Worm (Caenorhabditis elegans) whole organism, young adult: ENCODE measurements around the gene grl-2.

Experiments used
- B0035.1 ChIP-seq: sonication (generic microtip); optimal IDR thresholded peaks from 2 replicates; lab custom pipeline; 2016; ENCODE audit warnings: missing genetic modification characterization, mild to moderate bottlenecking, missing compliant biosample characterization, missing genotype, missing genetic modification reagents
- F39B2.1 ChIP-seq: fragments of 200-800 bp; sonication (Bioruptor generic); IDR thresholded peaks from 2 replicates; pipeline ENCODE4 v1.3.6; 2022; ENCODE audit warnings: missing genetic modification reagents, missing genetic modification characterization, missing compliant biosample characterization
- F49E8.2 ChIP-seq: sonication (generic microtip); optimal IDR thresholded peaks from 3 replicates; lab custom pipeline; 2017; ENCODE audit warnings: missing genetic modification characterization, mild to moderate bottlenecking, missing compliant biosample characterization, antibody characterized with exemption, moderate library complexity; ENCODE audit not compliant: insufficient read depth
- T26A5.8 ChIP-seq: sonication (generic microtip); optimal IDR thresholded peaks from 2 replicates; lab custom pipeline; 2016; ENCODE audit warnings: missing genetic modification characterization, missing compliant biosample characterization
- Y53F4B.3 ChIP-seq: fragments of 200-800 bp; sonication (Bioruptor generic); IDR thresholded peaks from 2 replicates; pipeline ENCODE4 v1.3.6; 2022; ENCODE audit warnings: missing genetic modification reagents, missing genetic modification characterization, missing compliant biosample characterization
- Y53G8AR.9 ChIP-seq: fragments of 200-800 bp; sonication (Bioruptor generic); conservative IDR thresholded peaks from 2 replicates; pipeline ENCODE4 v1.3.6; 2022; ENCODE audit warnings: missing genetic modification reagents, missing genetic modification characterization, missing compliant biosample characterization
- athp-1 ChIP-seq: sonication (generic microtip); optimal IDR thresholded peaks from 2 replicates; lab custom pipeline; 2017; ENCODE audit warnings: mild to moderate bottlenecking, missing genetic modification characterization, missing compliant biosample characterization
- attf-6 ChIP-seq: fragments of 200-800 bp; sonication (Bioruptor generic); IDR thresholded peaks from 2 replicates; pipeline ENCODE4 v1.3.6; 2022; ENCODE audit warnings: missing genetic modification reagents, missing genetic modification characterization, missing compliant biosample characterization
- ccch-3 ChIP-seq: fragments of 200-800 bp; sonication (Bioruptor generic); optimal IDR thresholded peaks from 2 replicates; lab custom pipeline; 2018; ENCODE audit warnings: mild to moderate bottlenecking, missing genetic modification characterization, missing compliant biosample characterization
- cebp-1 ChIP-seq, 2 experiments: fragments of 200-800 bp in 1 of 2; sonication (Bioruptor generic) in 1 of 2; sonication (generic microtip) in 1 of 2; IDR thresholded peaks in 1 of 2; optimal IDR thresholded peaks in 1 of 2; 2 replicates each; pipeline versions ENCODE4 v1.3.6 to Lab custom; 2017 to 2022; ENCODE audit warnings: missing compliant biosample characterization in 2 of 2, missing genetic modification characterization in 2 of 2, mild to moderate bottlenecking in 1 of 2, missing genetic modification reagents in 1 of 2, moderate library complexity in 1 of 2
- cebp-2 ChIP-seq: fragments of 200-800 bp; sonication (Bioruptor generic); IDR thresholded peaks from 2 replicates; pipeline ENCODE4 v1.3.6; 2022; ENCODE audit warnings: missing genetic modification characterization, missing compliant biosample characterization
- ceh-58 ChIP-seq: fragments of 200-800 bp; sonication (Bioruptor generic); IDR thresholded peaks from 2 replicates; pipeline ENCODE4 v1.3.6; 2022; ENCODE audit warnings: missing genetic modification characterization, missing compliant biosample characterization
- ceh-91 ChIP-seq: fragments of 200-800 bp; sonication (Bioruptor generic); IDR thresholded peaks from 2 replicates; pipeline ENCODE4 v1.3.6; 2022; ENCODE audit warnings: missing genetic modification reagents, missing genetic modification characterization, missing compliant biosample characterization
- dpl-1 ChIP-seq: fragments of 150-350 bp; optimal IDR thresholded peaks from 2 replicates; lab custom pipeline; 2014; ENCODE audit warnings: missing biosample characterization, missing genetic modification reagents, missing genetic modification characterization
- fkh-3 ChIP-seq: sonication (generic microtip); optimal IDR thresholded peaks from 2 replicates; lab custom pipeline; 2016; ENCODE audit warnings: mild to moderate bottlenecking, missing genetic modification characterization, missing compliant biosample characterization
- gei-17 ChIP-seq: fragments of 200-800 bp; sonication (Bioruptor generic); optimal IDR thresholded peaks from 2 replicates; lab custom pipeline; 2018; ENCODE audit warnings: mild to moderate bottlenecking, missing genetic modification characterization, missing compliant biosample characterization
- lin-26 ChIP-seq: fragments of 200-800 bp; sonication (Bioruptor generic); IDR thresholded peaks from 2 replicates; pipeline ENCODE4 v1.3.6; 2022; ENCODE audit warnings: missing genetic modification reagents, missing genetic modification characterization, missing compliant biosample characterization
- lir-1 ChIP-seq: fragments of 200-800 bp; sonication (Bioruptor generic); conservative IDR thresholded peaks from 2 replicates; pipeline ENCODE4 v1.3.6; 2022; ENCODE audit warnings: missing genetic modification reagents, missing genetic modification characterization, missing compliant biosample characterization
- lsy-27 ChIP-seq: sonication (generic microtip); optimal IDR thresholded peaks from 2 replicates; lab custom pipeline; 2017; ENCODE audit warnings: missing genetic modification characterization, mild to moderate bottlenecking, missing compliant biosample characterization, antibody characterized with exemption, missing genotype, borderline replicate concordance; ENCODE audit not compliant: insufficient read depth
- madf-6 ChIP-seq: fragments of 200-800 bp; sonication (Bioruptor generic); IDR thresholded peaks from 2 replicates; pipeline ENCODE4 v1.3.6; 2022; ENCODE audit warnings: missing genetic modification reagents, missing genetic modification characterization, missing compliant biosample characterization
- madf-8 ChIP-seq: fragments of 200-800 bp; sonication (Bioruptor generic); conservative IDR thresholded peaks from 2 replicates; pipeline ENCODE4 v1.3.6; 2022; ENCODE audit warnings: missing genetic modification reagents, missing genetic modification characterization, missing compliant biosample characterization
- mxl-1 ChIP-seq: sonication (generic microtip); optimal IDR thresholded peaks from 2 replicates; lab custom pipeline; 2016; ENCODE audit warnings: missing genetic modification characterization, missing compliant biosample characterization
- nfyb-1 ChIP-seq: fragments of 200-800 bp; sonication (Bioruptor generic); IDR thresholded peaks from 2 replicates; pipeline ENCODE4 v1.3.6; 2022; ENCODE audit warnings: missing genetic modification reagents, missing genetic modification characterization, missing compliant biosample characterization
- pha-4 ChIP-seq: fragments of 150-350 bp; sonication (generic microtip); optimal IDR thresholded peaks from 2 replicates; lab custom pipeline; 2014; ENCODE audit warnings: missing biosample characterization, missing genetic modification reagents, missing genetic modification characterization
- repo-1 ChIP-seq: sonication (generic microtip); optimal IDR thresholded peaks from 2 replicates; lab custom pipeline; 2017; ENCODE audit warnings: mild to moderate bottlenecking, missing genetic modification characterization, missing compliant biosample characterization
- sea-2 ChIP-seq: fragments of 200-800 bp; sonication (Bioruptor generic); IDR thresholded peaks from 2 replicates; pipeline ENCODE4 v1.3.6; 2022; ENCODE audit warnings: missing genetic modification characterization, missing compliant biosample characterization
- snpc-1.1 ChIP-seq: sonication (generic microtip); optimal IDR thresholded peaks from 2 replicates; lab custom pipeline; 2017; ENCODE audit warnings: missing genetic modification characterization, mild to moderate bottlenecking, missing compliant biosample characterization, antibody characterized with exemption, moderate library complexity, missing genotype, missing genetic modification reagents; ENCODE audit not compliant: insufficient read depth
- tbp1 ChIP-seq: fragments of 200-800 bp; sonication (Bioruptor generic); optimal IDR thresholded peaks from 2 replicates; lab custom pipeline; 2018; ENCODE audit warnings: mild to moderate bottlenecking, missing genetic modification characterization, missing compliant biosample characterization
- tbx-9 ChIP-seq: sonication (generic microtip); optimal IDR thresholded peaks from 2 replicates; lab custom pipeline; 2016; ENCODE audit warnings: borderline replicate concordance, missing genetic modification characterization, inconsistent platforms, missing compliant biosample characterization
- tlf-1 ChIP-seq: fragments of 200-800 bp; sonication (Bioruptor generic); optimal IDR thresholded peaks from 2 replicates; lab custom pipeline; 2018; ENCODE audit warnings: mild to moderate bottlenecking, missing genetic modification characterization, missing compliant biosample characterization
- xnd-1 ChIP-seq: sonication (generic microtip); optimal IDR thresholded peaks from 2 replicates; lab custom pipeline; 2016; ENCODE audit warnings: missing genotype, missing genetic modification reagents, missing genetic modification characterization, missing compliant biosample characterization
- zim-3 ChIP-seq: sonication (generic microtip); optimal IDR thresholded peaks from 2 replicates; lab custom pipeline; 2017; ENCODE audit warnings: mild to moderate bottlenecking, missing genetic modification characterization, moderate library complexity, missing compliant biosample characterization
- ztf-18 ChIP-seq: sonication (generic microtip); optimal IDR thresholded peaks from 2 replicates; lab custom pipeline; 2016; ENCODE audit warnings: missing genotype, mild to moderate bottlenecking, missing genetic modification characterization, missing compliant biosample characterization
- ztf-25 ChIP-seq: fragments of 200-800 bp; sonication (Bioruptor generic); IDR thresholded peaks from 2 replicates; pipeline ENCODE4 v1.3.6; 2022; ENCODE audit warnings: missing genetic modification reagents, missing genetic modification characterization, missing compliant biosample characterization
- ztf-28 ChIP-seq: fragments of 200-800 bp; sonication (Bioruptor generic); IDR thresholded peaks from 2 replicates; pipeline ENCODE4 v1.3.6; 2022; ENCODE audit warnings: missing genetic modification reagents, missing genetic modification characterization, missing compliant biosample characterization
- ztf-6 ChIP-seq: fragments of 200-800 bp; sonication (Bioruptor generic); IDR thresholded peaks from 2 replicates; pipeline ENCODE4 v1.3.6; 2022; ENCODE audit warnings: missing genetic modification reagents, missing genetic modification characterization, missing compliant biosample characterization

grl-2 gene

DNA sequence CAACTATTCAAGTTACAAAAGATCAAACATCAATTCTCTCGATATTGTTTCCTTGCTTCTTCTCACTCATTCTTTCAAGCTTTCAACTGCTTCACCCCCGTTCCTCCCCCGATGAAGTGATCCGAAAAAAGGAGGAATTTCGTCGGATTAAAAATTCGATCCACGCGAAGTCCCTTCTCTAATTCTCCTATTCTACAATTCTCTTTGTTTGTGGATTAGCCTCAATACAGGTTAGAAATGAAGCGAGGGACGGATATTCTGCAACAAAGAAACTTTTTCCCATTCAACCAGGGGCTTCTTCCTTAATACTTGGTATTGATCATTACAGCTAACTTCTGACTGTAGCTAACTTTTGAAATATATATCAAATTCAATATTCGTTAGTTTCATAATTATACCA is at the start of gene grl-2:
Gene grl-2 (plus strand): TSS at position 301 of the 400 bp plus-strand sequence.
- no peak for TF ChIP-seq lin-26
- TF ChIP-seq madf-6 (GFP tag; lab: Robert Waterston, UW) = no peak

- TF ChIP-seq F49E8.2 (tag; lab: Kevin White, UChicago) (no peak), ztf-18 (tag; lab: Kevin White, UChicago) (no peak), repo-1 (tag; lab: Kevin White, UChicago) (no peak), Y53G8AR.9 (GFP tag; lab: Robert Waterston, UW) (no peak), madf-8 (GFP tag; lab: Robert Waterston, UW) (no peak), cebp-1 (GFP tag; IDR thresholded peaks at IDR 0.05; lab: Robert Waterston, UW) (no peak), cebp-1 (tag; optimal IDR thresholded peaks at IDR 0.05; lab: Kevin White, UChicago) (no peak), attf-6 (GFP tag; lab: Robert Waterston, UW) (no peak), F39B2.1 (no peak), ztf-6 (GFP tag; lab: Robert Waterston, UW) (no peak), ceh-91 (GFP tag; lab: Robert Waterston, UW) (no peak), mxl-1 (tag; lab: Kevin White, UChicago) (no peak), zim-3 (no peak), Y53F4B.3 (GFP tag; lab: Robert Waterston, UW) (no peak), tlf-1 (no peak), B0035.1 (no peak), ccch-3 (no peak), ztf-25 (no peak)
Observed at ce11 chrV:12895772-12896171, 49.1 kb upstream of the grl-2 start, which contains the start of gene ttbk-7. TSS of gene ttbk-7 (minus strand) at chrV:12895872.

DNA sequence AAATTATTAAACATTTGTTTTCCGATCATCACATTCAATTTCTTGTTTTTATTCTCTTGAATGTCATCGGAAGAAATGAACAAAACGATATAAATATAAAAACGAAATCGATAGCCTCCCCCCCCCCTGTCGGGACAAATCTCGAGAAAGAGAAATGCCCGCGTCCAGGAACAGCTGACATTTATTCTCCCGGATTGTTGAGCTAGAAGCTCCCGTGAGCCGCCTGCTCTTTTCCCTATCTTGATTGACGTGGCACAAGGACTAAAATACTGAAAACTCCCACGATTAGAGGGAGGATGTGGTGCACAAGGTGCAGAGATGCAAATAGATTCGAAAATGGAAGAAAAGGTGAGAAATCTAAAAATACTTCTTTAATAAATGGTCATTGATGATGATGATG is 48.0 kb upstream of the grl-2 start:
- TF ChIP-seq xnd-1 (no peak), cebp-2 (no peak), nfyb-1 (GFP tag; lab: Robert Waterston, UW) (no peak), tbx-9 (tag; lab: Kevin White, UChicago) (no peak), dpl-1 (no peak), snpc-1.1 (tag; lab: Kevin White, UChicago) (no peak), athp-1 (tag; lab: Kevin White, UChicago) (no peak), ztf-6 (GFP tag; lab: Robert Waterston, UW) (no peak), lsy-27 (no peak), sea-2 (GFP tag; lab: Robert Waterston, UW) (no peak), tbp1 (GFP tag; lab: Kevin White, UChicago) (no peak), ztf-28 (GFP tag; lab: Robert Waterston, UW) (no peak), T26A5.8 (tag; lab: Kevin White, UChicago) (no peak), Y53G8AR.9 (GFP tag; lab: Robert Waterston, UW) (no peak), fkh-3 (tag; lab: Kevin White, UChicago) (no peak), lir-1 (no peak), pha-4 (tag; lab: Kevin White, UChicago) (no peak), ceh-58 (no peak)

DNA sequence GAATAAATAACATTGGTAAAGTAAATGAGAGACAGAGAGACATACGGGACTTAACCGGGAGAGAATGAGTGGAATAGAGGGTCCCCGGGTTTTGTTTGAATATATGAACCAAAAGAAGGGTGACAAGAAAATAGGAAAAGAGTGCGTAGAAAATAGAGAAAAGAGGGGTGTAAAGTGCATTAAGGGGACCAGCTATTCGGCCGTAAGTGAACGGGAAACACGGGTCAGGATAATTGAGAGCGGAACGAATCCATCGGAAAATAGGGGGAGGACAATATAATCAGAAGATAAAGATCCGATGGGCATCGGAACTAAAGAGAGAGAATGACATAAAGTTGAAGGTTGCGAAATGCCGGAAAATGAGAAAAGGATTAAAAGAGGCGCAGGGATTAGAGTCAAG is 47.5 kb upstream of the grl-2 start:
- TF ChIP-seq cebp-1 (GFP tag; IDR thresholded peaks at IDR 0.05; lab: Robert Waterston, UW) (0 out of 2 replicates have a peak, but pooled peaks have one; percentile 25), cebp-1 (tag; optimal IDR thresholded peaks at IDR 0.05; lab: Kevin White, UChicago) (no peak), gei-17 (GFP tag; lab: Kevin White, UChicago) (no peak)
- TF ChIP-seq, all 124 proteins: peak for 1
